Fruit fly (Drosophila melanogaster) whole organism, wandering third instar larva: Measurements from ENCODE around the gene CG34299.

Source experiments
- Dif ChIP-seq: fragments of 200-275, 200-300 bp; sonication (Bioruptor generic); optimal IDR thresholded peaks from 2 replicates; lab custom pipeline; 2018; ENCODE audit warnings: missing biosample characterization, missing genetic modification characterization; ENCODE audit not compliant: partially characterized antibody
- usp ChIP-seq: fragments of >200 bp; optimal IDR thresholded peaks from 2 replicates; lab custom pipeline; 2017; ENCODE audit warnings: missing biosample characterization, missing genetic modification characterization

DNA sequence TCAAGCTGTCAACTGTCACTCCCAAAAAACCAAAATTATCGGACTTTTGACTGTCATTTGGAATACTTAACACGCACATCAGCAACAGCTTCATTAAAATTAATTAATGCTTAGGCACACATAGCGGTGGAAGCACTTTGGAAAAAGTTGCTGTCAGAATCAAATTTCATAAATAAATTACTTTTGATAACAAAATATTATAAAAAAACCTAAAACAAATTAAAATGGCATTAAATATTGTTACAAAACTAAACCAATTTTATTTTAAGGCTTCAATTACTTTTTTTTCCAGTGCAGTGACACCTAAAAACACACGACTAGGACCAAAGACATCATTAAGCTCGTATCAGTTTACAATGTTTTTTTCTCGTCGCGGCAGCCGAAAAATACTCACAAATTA lies 6.8 kb downstream of the CG34299 start:
- TF ChIP-seq usp (GFP tag; lab: Kevin White, UChicago) (no peak), Dif (GFP tag; lab: Kevin White, UChicago) (no peak)
